Fruit fly (Drosophila melanogaster): Measurements from ENCODE around the gene mthl10.

Gene mthl10

dm6 chr3L:324486-324885 is 18.2 kb downstream of the mthl10 start, which contains the start of gene CG32344 (continued):
- no peak for TF ChIP-seq CG9727 (GFP tag; optimal IDR thresholded peaks at IDR 0.05)
- peak; percentile 21; the same call in 2 of the 3 replicates for TF ChIP-seq Opbp (GFP tag; IDR thresholded peaks at IDR 0.05; ENCODE audit: partially characterized antibody)
- TF ChIP-seq CG11093 (GFP tag; IDR thresholded peaks at IDR 0.05) = no peak
- no peak for TF ChIP-seq jing (GFP tag; optimal IDR thresholded peaks at IDR 0.05)
- TF ChIP-seq ato (GFP tag; IDR thresholded peaks at IDR 0.05; ENCODE audit: partially characterized antibody) = peak; percentile 29; the same call in 1 of the 2 replicates
- TF ChIP-seq CG10431 (GFP tag; optimal IDR thresholded peaks at IDR 0.05) = no peak
- no peak for TF ChIP-seq Deaf1 (tag; optimal IDR thresholded peaks at IDR 0.05)
- no peak for TF ChIP-seq CG30020 (tag; optimal IDR thresholded peaks at IDR 0.05)
- TF ChIP-seq eyg (GFP tag; optimal IDR thresholded peaks at IDR 0.05) = no peak
- TF ChIP-seq CG8089 (GFP tag; optimal IDR thresholded peaks at IDR 0.05) = no peak
- no peak for TF ChIP-seq Bteb2 (GFP tag; optimal IDR thresholded peaks at IDR 0.05)
- no peak for TF ChIP-seq pnt (GFP tag; optimal IDR thresholded peaks at IDR 0.05)
- no peak for TF ChIP-seq az2 (GFP tag; optimal IDR thresholded peaks at IDR 0.05)
- no peak for TF ChIP-seq dmrt99B (tag; optimal IDR thresholded peaks at IDR 0.05)
- TF ChIP-seq CG15601 (tag; optimal IDR thresholded peaks at IDR 0.05) = no peak
- TF ChIP-seq CG17385 (GFP tag; optimal IDR thresholded peaks at IDR 0.05) = peak; percentile 70
- TF ChIP-seq CrebB (tag; optimal IDR thresholded peaks at IDR 0.05) = no peak
- TF ChIP-seq Kr (GFP tag; optimal IDR thresholded peaks at IDR 0.05) = no peak
- no peak for TF ChIP-seq CG8281 (tag; optimal IDR thresholded peaks at IDR 0.05)
- no peak for TF ChIP-seq btn (GFP tag; optimal IDR thresholded peaks at IDR 0.05)
- TF ChIP-seq ap (GFP tag; IDR thresholded peaks at IDR 0.05) = no peak
- no peak for TF ChIP-seq CG7271 (tag; optimal IDR thresholded peaks at IDR 0.05)
- no peak for TF ChIP-seq twi (tag; optimal IDR thresholded peaks at IDR 0.05)
- peak; percentile 5 for TF ChIP-seq CG12391 (tag; optimal IDR thresholded peaks at IDR 0.05)
- no peak for TF ChIP-seq esg (GFP tag; conservative IDR thresholded peaks at IDR 0.05)
- no peak for TF ChIP-seq Xbp1 (GFP tag; optimal IDR thresholded peaks at IDR 0.05)
- peak; percentile 58 for TF ChIP-seq MESR4 (GFP tag; optimal IDR thresholded peaks at IDR 0.05)
- peak; percentile 59 for TF ChIP-seq CG14860 (GFP tag; IDR thresholded peaks at IDR 0.05; ENCODE audit: partially characterized antibody)
- TF ChIP-seq CG12299 (tag; optimal IDR thresholded peaks at IDR 0.05) = no peak
- TF ChIP-seq ab (GFP tag; optimal IDR thresholded peaks at IDR 0.05) = no peak
- TF ChIP-seq ftz-f1 (GFP tag; optimal IDR thresholded peaks at IDR 0.05) = no peak
- TF ChIP-seq CG18764 (GFP tag; optimal IDR thresholded peaks at IDR 0.05) = no peak
- TF ChIP-seq Aef1 (GFP tag; IDR thresholded peaks at IDR 0.05) = no peak
- TF ChIP-seq CkIIα-i1 (GFP tag; IDR thresholded peaks at IDR 0.05) = no peak
- no peak for TF ChIP-seq Sin3A (optimal IDR thresholded peaks at IDR 0.05)
- TF ChIP-seq emc (GFP tag; optimal IDR thresholded peaks at IDR 0.05) = no peak
- no peak for TF ChIP-seq NC2β (GFP tag; optimal IDR thresholded peaks at IDR 0.05)
- peak; percentile 81 for TF ChIP-seq stwl (tag; optimal IDR thresholded peaks at IDR 0.05)
- no peak for TF ChIP-seq Rx (GFP tag; IDR thresholded peaks at IDR 0.05)
- TF ChIP-seq zen2 (GFP tag; IDR thresholded peaks at IDR 0.05; ENCODE audit: partially characterized antibody) = peak; percentile 65; the same call in 2 of the 3 replicates
- TF ChIP-seq CG6654 (GFP tag; optimal IDR thresholded peaks at IDR 0.05) = no peak
- peak; percentile 17 for TF ChIP-seq mam (GFP tag; optimal IDR thresholded peaks at IDR 0.05)
- TF ChIP-seq nerfin-2 (GFP tag; IDR thresholded peaks at IDR 0.05; ENCODE audit: partially characterized antibody) = peak; percentile 12; the same call in 1 of the 2 replicates
- TF ChIP-seq CG16779 (GFP tag; IDR thresholded peaks at IDR 0.05) = no peak
- TF ChIP-seq CG11456 (GFP tag; IDR thresholded peaks at IDR 0.05) = no peak
- no peak for TF ChIP-seq dimm (GFP tag; IDR thresholded peaks at IDR 0.05)
- TF ChIP-seq NK7.1 (GFP tag; optimal IDR thresholded peaks at IDR 0.05) = no peak
- TF ChIP-seq fd64A (GFP tag; optimal IDR thresholded peaks at IDR 0.05) = no peak
- TF ChIP-seq CG8290 (GFP tag; optimal IDR thresholded peaks at IDR 0.05) = peak; percentile 25
- TF ChIP-seq CG8290 (tag; optimal IDR thresholded peaks at IDR 0.05) = no peak
- TF ChIP-seq sr (GFP tag; IDR thresholded peaks at IDR 0.05) = no peak
- TF ChIP-seq CG4820 (GFP tag; optimal IDR thresholded peaks at IDR 0.05) = no peak
- no peak for TF ChIP-seq tap (tag; optimal IDR thresholded peaks at IDR 0.05)
